Worm (Caenorhabditis elegans): ENCODE measurements around the gene C10G8.2.

The C10G8.2 gene

DNA sequence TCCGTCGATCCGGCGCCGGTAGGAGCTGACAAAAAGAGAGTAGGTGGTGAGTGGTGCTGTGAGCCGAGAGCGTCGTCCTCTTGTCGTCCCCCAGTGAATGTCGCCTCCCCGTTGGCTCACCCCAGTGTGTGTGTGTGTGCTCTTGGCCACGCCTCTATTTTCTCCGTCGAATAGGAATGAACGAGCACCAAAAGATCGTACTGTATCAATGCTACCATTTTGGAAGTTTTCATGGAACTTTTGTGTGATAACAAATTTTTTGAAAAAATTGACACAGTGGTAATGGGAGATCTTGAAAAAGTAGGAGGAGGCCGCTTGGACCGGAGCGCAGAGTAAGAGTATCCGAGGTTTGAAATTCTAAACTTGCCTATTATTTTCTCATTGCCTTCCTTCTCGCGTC, 5.3 kb downstream of the C10G8.2 start, which contains the start of gene ceh-34:
ceh-34 (minus strand) TSS at position 101 of the 400 bp plus-strand sequence.
- TF ChIP-seq klf-2 (GFP tag; conservative IDR thresholded peaks at IDR 0.05), result no peak
- no peak for TF ChIP-seq tab-1 (GFP tag; IDR thresholded peaks at IDR 0.05)
- no peak for TF ChIP-seq med-1 (GFP tag; optimal IDR thresholded peaks at IDR 0.05; ENCODE audit: insufficient read depth)
- no peak for TF ChIP-seq ztf-29 (GFP tag; IDR thresholded peaks at IDR 0.05)
- TF ChIP-seq cog-1 (tag; optimal IDR thresholded peaks at IDR 0.05), result no peak
- no peak for TF ChIP-seq flt-1 (GFP tag; IDR thresholded peaks at IDR 0.05)
- TF ChIP-seq ztf-23 (GFP tag; IDR thresholded peaks at IDR 0.05), result no peak
- TF ChIP-seq ref-1 (GFP tag; conservative IDR thresholded peaks at IDR 0.05), result no peak
- TF ChIP-seq T22C8.4 (GFP tag; IDR thresholded peaks at IDR 0.05), result no peak

DNA sequence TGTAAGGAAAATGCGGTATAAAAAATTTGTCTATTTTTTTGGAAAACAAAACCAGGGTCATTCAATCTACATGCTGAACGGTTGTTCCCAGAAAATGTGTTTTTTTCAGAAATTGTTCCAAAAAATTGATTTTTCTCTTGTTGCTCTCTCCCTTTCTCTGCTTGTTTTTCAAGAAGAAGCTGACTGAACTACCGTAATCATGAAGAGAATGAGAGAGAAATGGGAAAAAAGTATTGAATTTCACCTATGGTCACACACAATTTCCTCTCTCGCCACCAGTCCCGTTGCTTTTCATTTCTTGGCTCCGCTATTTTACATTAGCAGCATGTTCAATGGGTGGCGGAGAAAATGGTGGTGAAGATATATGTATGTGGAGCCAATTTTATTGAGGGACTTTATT, 8.6 kb downstream of the C10G8.2 start:
- TF ChIP-seq ztf-23 (GFP tag; IDR thresholded peaks at IDR 0.05) (no peak), tab-1 (GFP tag; IDR thresholded peaks at IDR 0.05) (no peak), cog-1 (tag; optimal IDR thresholded peaks at IDR 0.05) (no peak), ztf-29 (GFP tag; IDR thresholded peaks at IDR 0.05) (no peak), med-1 (GFP tag; optimal IDR thresholded peaks at IDR 0.05; ENCODE audit: insufficient read depth) (no peak), klf-2 (GFP tag; conservative IDR thresholded peaks at IDR 0.05) (no peak)

DNA sequence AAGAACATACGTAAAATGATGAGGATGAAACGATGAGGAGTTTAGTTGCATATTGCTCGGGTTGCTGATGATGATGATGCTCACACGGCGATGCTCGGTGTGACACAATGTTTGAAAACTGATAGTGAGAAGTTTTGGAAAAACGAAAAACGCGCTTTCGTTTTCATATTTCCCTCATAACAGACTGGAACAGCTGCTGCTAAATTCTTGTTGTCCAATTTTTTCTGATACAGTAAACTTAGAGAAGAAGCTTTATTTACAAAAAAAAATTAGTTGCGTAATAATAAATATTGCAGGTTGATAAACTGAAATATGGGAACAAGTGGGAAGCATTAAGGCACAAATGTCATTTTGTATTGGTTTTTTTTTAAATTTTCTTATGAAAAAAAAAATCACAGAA, 10.4 kb downstream of the C10G8.2 start, which contains the start of gene ceh-33:
ceh-33 (minus strand) TSS at position 101 of the 400 bp plus-strand sequence.
- TF ChIP-seq tab-1 (GFP tag; IDR thresholded peaks at IDR 0.05) (no peak), klf-2 (GFP tag; conservative IDR thresholded peaks at IDR 0.05) (no peak), flt-1 (GFP tag; IDR thresholded peaks at IDR 0.05) (no peak), ztf-23 (GFP tag; IDR thresholded peaks at IDR 0.05) (no peak), T22C8.4 (GFP tag; IDR thresholded peaks at IDR 0.05) (no peak), med-1 (GFP tag; optimal IDR thresholded peaks at IDR 0.05; ENCODE audit: insufficient read depth) (no peak), ztf-29 (GFP tag; IDR thresholded peaks at IDR 0.05) (no peak), ref-1 (GFP tag; conservative IDR thresholded peaks at IDR 0.05) (no peak), cog-1 (tag; optimal IDR thresholded peaks at IDR 0.05) (no peak)

DNA sequence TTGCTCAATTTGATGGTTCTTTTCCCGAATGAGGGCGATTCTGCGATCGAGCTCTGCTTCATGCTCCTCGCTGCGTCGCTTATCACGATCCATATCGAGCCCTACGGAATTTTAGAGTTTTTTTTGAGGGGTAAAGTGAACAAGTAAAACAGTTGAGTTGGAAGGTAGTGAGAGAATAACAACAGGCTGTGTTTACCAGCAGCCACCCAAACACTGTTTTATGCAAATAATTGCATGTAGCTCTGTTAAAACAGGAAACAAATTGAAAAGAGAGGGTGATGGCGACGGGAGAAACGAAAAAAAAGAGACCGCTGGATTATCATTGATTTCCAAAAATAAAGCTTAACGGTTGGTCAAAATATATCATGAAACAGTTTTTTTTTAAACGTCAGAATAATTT, 14.1 kb downstream of the C10G8.2 start, which contains the start of gene C10G8.8:
C10G8.8 (minus strand) TSS at position 101 of the 400 bp plus-strand sequence.
- no peak for TF ChIP-seq ref-1 (GFP tag; conservative IDR thresholded peaks at IDR 0.05)
- no peak for TF ChIP-seq flt-1 (GFP tag; IDR thresholded peaks at IDR 0.05)
- no peak for TF ChIP-seq tab-1 (GFP tag; IDR thresholded peaks at IDR 0.05)
- TF ChIP-seq ztf-29 (GFP tag; IDR thresholded peaks at IDR 0.05), result no peak
- TF ChIP-seq med-1 (GFP tag; optimal IDR thresholded peaks at IDR 0.05; ENCODE audit: insufficient read depth), result no peak
- TF ChIP-seq ztf-23 (GFP tag; IDR thresholded peaks at IDR 0.05), result no peak
- no peak for TF ChIP-seq klf-2 (GFP tag; conservative IDR thresholded peaks at IDR 0.05)
- no peak for TF ChIP-seq T22C8.4 (GFP tag; IDR thresholded peaks at IDR 0.05)
- no peak for TF ChIP-seq cog-1 (tag; optimal IDR thresholded peaks at IDR 0.05)

DNA sequence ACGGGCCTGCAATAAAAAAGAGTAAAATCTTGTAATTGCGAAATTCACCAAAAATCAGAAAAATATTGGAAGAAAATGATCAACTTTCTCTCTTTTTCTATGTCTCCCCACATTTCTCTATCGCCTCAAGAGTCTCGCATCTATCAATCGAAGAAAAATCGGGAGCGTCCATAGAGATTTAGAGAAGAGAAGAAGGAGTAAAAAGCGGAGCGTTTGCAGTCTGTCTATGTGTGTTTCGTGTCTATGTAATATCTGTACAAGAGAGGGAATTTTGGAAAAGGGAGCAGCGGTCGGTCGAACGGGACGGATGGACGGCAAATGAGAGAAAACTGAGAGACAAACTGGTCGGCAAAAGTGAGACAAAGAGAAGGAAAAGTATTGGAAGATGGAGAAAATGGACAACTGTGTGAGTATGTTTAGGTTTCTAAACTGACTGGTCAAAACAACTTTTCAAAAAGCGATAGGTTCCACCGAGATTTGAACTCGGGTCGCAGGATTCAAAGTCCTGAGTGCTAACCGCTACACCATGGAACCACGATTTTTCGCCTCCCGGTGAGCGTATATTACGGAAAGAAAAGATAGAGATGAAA, 15.6 kb downstream of the C10G8.2 start:
- TF ChIP-seq ztf-23 (GFP tag; IDR thresholded peaks at IDR 0.05) (no peak), tab-1 (GFP tag; IDR thresholded peaks at IDR 0.05) (no peak), flt-1 (GFP tag; IDR thresholded peaks at IDR 0.05) (no peak), klf-2 (GFP tag; conservative IDR thresholded peaks at IDR 0.05) (0 out of 2 replicates have a peak, but pooled peaks have one; percentile 13)

DNA sequence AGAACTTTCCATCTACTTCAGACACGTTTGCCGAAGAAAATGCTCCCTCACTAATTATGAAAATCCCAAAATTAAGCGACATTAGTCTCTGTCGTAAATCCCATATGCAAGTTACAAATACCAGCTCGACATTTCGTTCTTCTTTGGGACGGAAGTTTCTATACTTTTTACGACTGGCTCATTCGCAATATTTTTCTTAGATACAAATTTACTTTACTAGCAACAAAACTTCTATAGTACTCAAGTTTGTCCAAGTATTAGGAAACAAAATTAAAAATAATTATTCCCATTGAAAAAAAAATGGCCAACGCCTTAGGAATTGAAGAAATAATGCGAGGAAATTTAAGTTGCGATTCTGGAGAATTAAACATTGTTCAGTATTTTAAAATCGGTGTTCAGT, 16.8 kb downstream of the C10G8.2 start, which contains the start of gene srg-26:
srg-26 (plus strand) TSS at position 301 of the 400 bp plus-strand sequence.
- no peak for TF ChIP-seq med-1 (GFP tag; optimal IDR thresholded peaks at IDR 0.05; ENCODE audit: insufficient read depth)
- TF ChIP-seq ref-1 (GFP tag; conservative IDR thresholded peaks at IDR 0.05), result no peak
- no peak for TF ChIP-seq tab-1 (GFP tag; IDR thresholded peaks at IDR 0.05)

DNA sequence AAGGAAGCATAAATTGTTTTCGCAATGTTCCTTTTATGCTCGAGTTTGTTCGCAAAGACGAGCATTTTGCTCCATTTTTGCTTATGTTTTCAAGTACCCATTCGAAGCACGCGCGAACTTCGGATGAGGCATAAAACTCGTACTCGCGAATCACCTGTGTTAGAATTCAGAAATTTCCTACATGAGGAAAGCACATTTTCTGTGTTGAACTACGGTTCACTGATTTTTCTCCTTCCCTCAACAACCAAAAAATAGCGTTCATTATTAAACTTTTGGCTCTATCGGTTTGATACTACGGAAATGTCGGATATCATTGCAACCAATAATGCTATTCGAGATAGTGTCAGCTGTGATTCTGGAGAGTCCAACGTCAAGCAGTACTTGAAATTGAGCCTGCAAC, 20.4 kb downstream of the C10G8.2 start, which contains the start of gene srg-28:
srg-28 (plus strand) TSS at position 301 of the 400 bp plus-strand sequence.
- TF ChIP-seq cog-1 (tag; optimal IDR thresholded peaks at IDR 0.05) (no peak), ref-1 (GFP tag; conservative IDR thresholded peaks at IDR 0.05) (no peak), klf-2 (GFP tag; conservative IDR thresholded peaks at IDR 0.05) (no peak), med-1 (GFP tag; optimal IDR thresholded peaks at IDR 0.05; ENCODE audit: insufficient read depth) (no peak), T22C8.4 (GFP tag; IDR thresholded peaks at IDR 0.05) (no peak), tab-1 (GFP tag; IDR thresholded peaks at IDR 0.05) (no peak), ztf-23 (GFP tag; IDR thresholded peaks at IDR 0.05) (no peak), flt-1 (GFP tag; IDR thresholded peaks at IDR 0.05) (no peak), ztf-29 (GFP tag; IDR thresholded peaks at IDR 0.05) (no peak)

DNA sequence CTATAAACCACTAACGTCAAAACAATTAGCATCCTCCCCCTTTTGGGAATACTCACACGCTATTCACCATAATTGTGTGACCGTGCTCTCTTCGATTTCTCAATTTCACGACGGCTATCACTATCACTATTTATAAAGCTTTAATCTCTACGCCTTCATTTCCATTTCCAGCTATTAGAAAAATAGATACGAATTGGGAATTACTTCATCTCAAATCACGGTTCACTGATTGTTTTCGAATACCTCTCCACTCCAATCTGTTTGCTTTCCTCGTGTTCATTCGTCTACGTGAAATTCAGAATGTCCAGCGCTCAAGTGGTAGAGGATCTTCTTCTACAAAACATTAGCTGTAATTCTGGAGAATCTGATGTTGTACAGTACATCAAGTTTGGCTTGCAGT, 22.7 kb downstream of the C10G8.2 start, which contains the start of gene srg-29:
srg-29 (plus strand) TSS at position 301 of the 400 bp plus-strand sequence.
- TF ChIP-seq flt-1 (GFP tag; IDR thresholded peaks at IDR 0.05), result no peak
- no peak for TF ChIP-seq tab-1 (GFP tag; IDR thresholded peaks at IDR 0.05)
- TF ChIP-seq cog-1 (tag; optimal IDR thresholded peaks at IDR 0.05), result no peak
- no peak for TF ChIP-seq ztf-23 (GFP tag; IDR thresholded peaks at IDR 0.05)
- TF ChIP-seq ztf-29 (GFP tag; IDR thresholded peaks at IDR 0.05), result no peak
- TF ChIP-seq T22C8.4 (GFP tag; IDR thresholded peaks at IDR 0.05), result no peak
- no peak for TF ChIP-seq klf-2 (GFP tag; conservative IDR thresholded peaks at IDR 0.05)
- TF ChIP-seq ref-1 (GFP tag; conservative IDR thresholded peaks at IDR 0.05), result no peak
- TF ChIP-seq med-1 (GFP tag; optimal IDR thresholded peaks at IDR 0.05; ENCODE audit: insufficient read depth), result no peak

DNA sequence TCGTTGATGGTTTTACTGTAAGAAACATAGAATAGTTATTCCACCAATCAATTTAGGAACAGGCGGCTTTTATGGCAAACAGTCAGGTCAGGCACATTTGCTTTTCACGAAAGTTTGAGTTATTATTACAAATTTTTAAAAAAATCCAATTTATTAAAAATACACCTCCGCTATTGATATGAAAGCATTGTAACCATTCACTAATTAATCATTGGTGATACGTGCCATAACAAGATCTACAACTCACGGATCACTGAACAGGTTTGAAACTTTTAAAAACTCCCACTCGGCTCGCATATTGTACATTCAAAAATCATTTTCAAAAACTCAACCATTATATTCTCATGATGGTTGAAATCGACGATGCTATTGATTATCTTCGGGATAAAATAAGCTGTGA, 25.3 kb downstream of the C10G8.2 start, which contains the start of gene srg-27:
srg-27 (plus strand) TSS at position 301 of the 400 bp plus-strand sequence.
- TF ChIP-seq T22C8.4 (GFP tag; IDR thresholded peaks at IDR 0.05) (no peak), ref-1 (GFP tag; conservative IDR thresholded peaks at IDR 0.05) (no peak), klf-2 (GFP tag; conservative IDR thresholded peaks at IDR 0.05) (no peak), ztf-23 (GFP tag; IDR thresholded peaks at IDR 0.05) (no peak), ztf-29 (GFP tag; IDR thresholded peaks at IDR 0.05) (no peak), tab-1 (GFP tag; IDR thresholded peaks at IDR 0.05) (no peak), cog-1 (tag; optimal IDR thresholded peaks at IDR 0.05) (no peak), flt-1 (GFP tag; IDR thresholded peaks at IDR 0.05) (no peak), med-1 (GFP tag; optimal IDR thresholded peaks at IDR 0.05; ENCODE audit: insufficient read depth) (no peak)

DNA sequence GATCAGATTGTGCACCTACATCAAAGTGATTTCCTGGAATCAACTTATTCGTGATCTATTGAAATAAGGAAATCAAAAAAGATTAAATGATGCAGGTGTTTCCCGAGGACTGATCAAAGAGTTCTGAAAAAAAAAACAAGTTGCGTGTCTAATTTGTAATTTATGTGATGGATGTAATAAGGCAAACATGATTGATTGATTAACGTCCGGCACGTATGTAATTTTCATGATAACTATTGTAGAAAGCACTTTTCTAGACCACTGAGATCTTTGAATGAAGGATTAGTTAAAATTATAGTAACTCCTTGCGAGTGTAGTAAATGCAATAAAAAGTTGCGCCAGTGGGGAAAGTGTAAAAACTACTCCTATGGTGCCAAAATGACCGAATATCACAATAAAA, 31.2 kb downstream of the C10G8.2 start, which contains the start of gene srg-25:
srg-25 (minus strand) TSS at position 101 of the 400 bp plus-strand sequence.
- TF ChIP-seq tab-1 (GFP tag; IDR thresholded peaks at IDR 0.05) (no peak), cog-1 (tag; optimal IDR thresholded peaks at IDR 0.05) (no peak), flt-1 (GFP tag; IDR thresholded peaks at IDR 0.05) (no peak), klf-2 (GFP tag; conservative IDR thresholded peaks at IDR 0.05) (no peak), ztf-29 (GFP tag; IDR thresholded peaks at IDR 0.05) (no peak), T22C8.4 (GFP tag; IDR thresholded peaks at IDR 0.05) (no peak), ztf-23 (GFP tag; IDR thresholded peaks at IDR 0.05) (no peak), ref-1 (GFP tag; conservative IDR thresholded peaks at IDR 0.05) (no peak), med-1 (GFP tag; optimal IDR thresholded peaks at IDR 0.05; ENCODE audit: insufficient read depth) (no peak)
